Worm (Caenorhabditis elegans): Measurements from ENCODE around the gene T24B8.7.
A peak's percentile ranks its signal among the peaks of the same experiment; 100 is the strongest.

T24B8.7 gene

ce11 chrII:9014877-9015505 is 38.5 kb downstream of the T24B8.7 start:
- TF ChIP-seq tab-1 (GFP tag; IDR thresholded peaks at IDR 0.05): no peak

- no peak for TF ChIP-seq T22C8.4 (GFP tag; IDR thresholded peaks at IDR 0.05)
- no peak for TF ChIP-seq med-1 (GFP tag; optimal IDR thresholded peaks at IDR 0.05; ENCODE audit: insufficient read depth)
- no peak for TF ChIP-seq flt-1 (GFP tag; IDR thresholded peaks at IDR 0.05)
- TF ChIP-seq ztf-23 (GFP tag; IDR thresholded peaks at IDR 0.05): no peak
- no peak for TF ChIP-seq klf-2 (GFP tag; conservative IDR thresholded peaks at IDR 0.05)
- TF ChIP-seq ztf-29 (GFP tag; IDR thresholded peaks at IDR 0.05): no peak
- no peak for TF ChIP-seq cog-1 (tag; optimal IDR thresholded peaks at IDR 0.05)
- TF ChIP-seq tab-1 (GFP tag; IDR thresholded peaks at IDR 0.05): no peak
- TF ChIP-seq ref-1 (GFP tag; conservative IDR thresholded peaks at IDR 0.05): no peak
These were observed 39.3 kb downstream of the T24B8.7 start for ce11 chrII:9014188-9014587.

- TF ChIP-seq ztf-23 (GFP tag; IDR thresholded peaks at IDR 0.05): 0 out of 2 replicates have a peak, but pooled peaks have one; percentile 34
- TF ChIP-seq tab-1 (GFP tag; IDR thresholded peaks at IDR 0.05): no peak
These were observed 40.1 kb downstream of the T24B8.7 start for ce11 chrII:9013341-9013740.

ce11 chrII:9010708-9011107 is 42.8 kb downstream of the T24B8.7 start:
- TF ChIP-seq ztf-29 (GFP tag; IDR thresholded peaks at IDR 0.05) (no peak), klf-2 (GFP tag; conservative IDR thresholded peaks at IDR 0.05) (no peak), flt-1 (GFP tag; IDR thresholded peaks at IDR 0.05) (no peak), ref-1 (GFP tag; conservative IDR thresholded peaks at IDR 0.05) (no peak), cog-1 (tag; optimal IDR thresholded peaks at IDR 0.05) (no peak), T22C8.4 (GFP tag; IDR thresholded peaks at IDR 0.05) (no peak), ztf-23 (GFP tag; IDR thresholded peaks at IDR 0.05) (no peak), med-1 (GFP tag; optimal IDR thresholded peaks at IDR 0.05; ENCODE audit: insufficient read depth) (no peak), tab-1 (GFP tag; IDR thresholded peaks at IDR 0.05) (no peak)

- TF ChIP-seq ref-1 (GFP tag; conservative IDR thresholded peaks at IDR 0.05): no peak
- no peak for TF ChIP-seq med-1 (GFP tag; optimal IDR thresholded peaks at IDR 0.05; ENCODE audit: insufficient read depth)
- no peak for TF ChIP-seq T22C8.4 (GFP tag; IDR thresholded peaks at IDR 0.05)
- TF ChIP-seq tab-1 (GFP tag; IDR thresholded peaks at IDR 0.05): no peak
- no peak for TF ChIP-seq klf-2 (GFP tag; conservative IDR thresholded peaks at IDR 0.05)
- no peak for TF ChIP-seq ztf-29 (GFP tag; IDR thresholded peaks at IDR 0.05)
- no peak for TF ChIP-seq ztf-23 (GFP tag; IDR thresholded peaks at IDR 0.05)
- no peak for TF ChIP-seq flt-1 (GFP tag; IDR thresholded peaks at IDR 0.05)
- TF ChIP-seq cog-1 (tag; optimal IDR thresholded peaks at IDR 0.05): no peak
These were observed 43.3 kb downstream of the T24B8.7 start for ce11 chrII:9009976-9010702.

ce11 chrII:9007741-9008140 is 45.7 kb downstream of the T24B8.7 start:
- TF ChIP-seq ztf-29 (GFP tag; IDR thresholded peaks at IDR 0.05) (no peak), cog-1 (tag; optimal IDR thresholded peaks at IDR 0.05) (no peak), flt-1 (GFP tag; IDR thresholded peaks at IDR 0.05) (no peak), T22C8.4 (GFP tag; IDR thresholded peaks at IDR 0.05) (no peak), ref-1 (GFP tag; conservative IDR thresholded peaks at IDR 0.05) (no peak), tab-1 (GFP tag; IDR thresholded peaks at IDR 0.05) (no peak), med-1 (GFP tag; optimal IDR thresholded peaks at IDR 0.05; ENCODE audit: insufficient read depth) (no peak), klf-2 (GFP tag; conservative IDR thresholded peaks at IDR 0.05) (no peak), ztf-23 (GFP tag; IDR thresholded peaks at IDR 0.05) (no peak)

- TF ChIP-seq ztf-29 (GFP tag; IDR thresholded peaks at IDR 0.05): no peak
- TF ChIP-seq med-1 (GFP tag; optimal IDR thresholded peaks at IDR 0.05; ENCODE audit: insufficient read depth): no peak
- TF ChIP-seq T22C8.4 (GFP tag; IDR thresholded peaks at IDR 0.05): no peak
- no peak for TF ChIP-seq cog-1 (tag; optimal IDR thresholded peaks at IDR 0.05)
- TF ChIP-seq ztf-23 (GFP tag; IDR thresholded peaks at IDR 0.05): no peak
- TF ChIP-seq ref-1 (GFP tag; conservative IDR thresholded peaks at IDR 0.05): no peak
- no peak for TF ChIP-seq klf-2 (GFP tag; conservative IDR thresholded peaks at IDR 0.05)
- no peak for TF ChIP-seq tab-1 (GFP tag; IDR thresholded peaks at IDR 0.05)
- no peak for TF ChIP-seq flt-1 (GFP tag; IDR thresholded peaks at IDR 0.05)
These were observed 48.4 kb downstream of the T24B8.7 start, which contains the start of gene F44G4.7 for ce11 chrII:9005067-9005466. F44G4.7 (minus strand) TSS chrII:9005167.

ce11 chrII:9001743-9002222 is 51.7 kb downstream of the T24B8.7 start, which contains the start of gene F44G4.6:
F44G4.6 (minus strand) TSS chrII:9001793.
- TF ChIP-seq cog-1 (tag; optimal IDR thresholded peaks at IDR 0.05) (no peak), flt-1 (GFP tag; IDR thresholded peaks at IDR 0.05) (no peak), ztf-23 (GFP tag; IDR thresholded peaks at IDR 0.05) (no peak), T22C8.4 (GFP tag; IDR thresholded peaks at IDR 0.05) (no peak), tab-1 (GFP tag; IDR thresholded peaks at IDR 0.05) (no peak)

ce11 chrII:9000331-9000730 is 53.1 kb downstream of the T24B8.7 start, which contains the start of gene F44G4.5:
F44G4.5 (minus strand) TSS chrII:9000431.
- TF ChIP-seq T22C8.4 (GFP tag; IDR thresholded peaks at IDR 0.05): no peak
- TF ChIP-seq med-1 (GFP tag; optimal IDR thresholded peaks at IDR 0.05; ENCODE audit: insufficient read depth): no peak
- TF ChIP-seq klf-2 (GFP tag; conservative IDR thresholded peaks at IDR 0.05): no peak
- no peak for TF ChIP-seq ref-1 (GFP tag; conservative IDR thresholded peaks at IDR 0.05)
- no peak for TF ChIP-seq tab-1 (GFP tag; IDR thresholded peaks at IDR 0.05)
- TF ChIP-seq cog-1 (tag; optimal IDR thresholded peaks at IDR 0.05): no peak
- no peak for TF ChIP-seq ztf-23 (GFP tag; IDR thresholded peaks at IDR 0.05)
- TF ChIP-seq flt-1 (GFP tag; IDR thresholded peaks at IDR 0.05): no peak
- TF ChIP-seq ztf-29 (GFP tag; IDR thresholded peaks at IDR 0.05): no peak

ce11 chrII:8997479-8997878 is 56.0 kb downstream of the T24B8.7 start, which contains the start of the genes F44G4.3 and tdp-1:
F44G4.3 (minus strand) TSS chrII:8997662.
tdp-1 (plus strand) TSS chrII:8997825.
- no peak for TF ChIP-seq ztf-29 (GFP tag; IDR thresholded peaks at IDR 0.05)
- TF ChIP-seq cog-1 (tag; optimal IDR thresholded peaks at IDR 0.05): no peak
- no peak for TF ChIP-seq T22C8.4 (GFP tag; IDR thresholded peaks at IDR 0.05)
- no peak for TF ChIP-seq ref-1 (GFP tag; conservative IDR thresholded peaks at IDR 0.05)
- no peak for TF ChIP-seq ztf-23 (GFP tag; IDR thresholded peaks at IDR 0.05)
- no peak for TF ChIP-seq klf-2 (GFP tag; conservative IDR thresholded peaks at IDR 0.05)
- no peak for TF ChIP-seq med-1 (GFP tag; optimal IDR thresholded peaks at IDR 0.05; ENCODE audit: insufficient read depth)
- TF ChIP-seq tab-1 (GFP tag; IDR thresholded peaks at IDR 0.05): no peak
- TF ChIP-seq flt-1 (GFP tag; IDR thresholded peaks at IDR 0.05): no peak
